Worm (Caenorhabditis elegans): ENCODE results near the gene crb-1.

The crb-1 gene

ce11 chrX:17363491-17363890, 50.3 kb downstream of the crb-1 start:
- TF ChIP-seq daf-12 (tag; optimal IDR thresholded peaks at IDR 0.05) (no peak), ama-1 (optimal IDR thresholded peaks at IDR 0.05) (no peak), pha-4 (tag; optimal IDR thresholded peaks at IDR 0.05) (no peak), nhr-25 (tag; optimal IDR thresholded peaks at IDR 0.05) (no peak), ceh-9 (tag; optimal IDR thresholded peaks at IDR 0.05) (no peak), jun-1 (tag; optimal IDR thresholded peaks at IDR 0.05) (no peak), nhr-77 (tag; optimal IDR thresholded peaks at IDR 0.05) (no peak)

- TF ChIP-seq lin-39 (tag; optimal IDR thresholded peaks at IDR 0.05), result no peak
- TF ChIP-seq elt-3 (tag; optimal IDR thresholded peaks at IDR 0.05), result no peak
- no peak for TF ChIP-seq nhr-25 (tag; optimal IDR thresholded peaks at IDR 0.05)
- TF ChIP-seq unc-39 (tag; optimal IDR thresholded peaks at IDR 0.05), result no peak
- TF ChIP-seq lsy-12 (tag; optimal IDR thresholded peaks at IDR 0.05), result no peak
- TF ChIP-seq nfya-1 (tag; optimal IDR thresholded peaks at IDR 0.05; ENCODE audit: insufficient read depth), result no peak
- TF ChIP-seq ceh-82 (tag; optimal IDR thresholded peaks at IDR 0.05), result no peak
- no peak for TF ChIP-seq R02D3.7 (tag; optimal IDR thresholded peaks at IDR 0.05)
- TF ChIP-seq pqm-1 (tag; optimal IDR thresholded peaks at IDR 0.05), result no peak
- no peak for TF ChIP-seq egl-27 (tag; optimal IDR thresholded peaks at IDR 0.05)
- no peak for TF ChIP-seq ZK546.5 (tag; optimal IDR thresholded peaks at IDR 0.05)
- no peak for TF ChIP-seq ceh-16 (tag; optimal IDR thresholded peaks at IDR 0.05)
- TF ChIP-seq mdl-1 (tag; optimal IDR thresholded peaks at IDR 0.05), result no peak
- TF ChIP-seq nhr-237 (tag; optimal IDR thresholded peaks at IDR 0.05), result no peak
- no peak for TF ChIP-seq ceh-9 (tag; optimal IDR thresholded peaks at IDR 0.05)
- TF ChIP-seq lin-15B (tag; optimal IDR thresholded peaks at IDR 0.05), result no peak
- no peak for TF ChIP-seq nhr-76 (tag; optimal IDR thresholded peaks at IDR 0.05)
- no peak for TF ChIP-seq fkh-10 (GFP tag; optimal IDR thresholded peaks at IDR 0.05)
These were observed 51.3 kb downstream of the crb-1 start, which contains the start of gene F10D7.11 for ce11 chrX:17362529-17362928. Gene F10D7.11 (plus strand): TSS chrX:17362829.

- TF ChIP-seq eor-1 (tag; optimal IDR thresholded peaks at IDR 0.05) (no peak), nhr-76 (tag; optimal IDR thresholded peaks at IDR 0.05) (no peak), egl-5 (tag; optimal IDR thresholded peaks at IDR 0.05) (no peak), nhr-12 (tag; optimal IDR thresholded peaks at IDR 0.05) (no peak), pha-4 (tag; optimal IDR thresholded peaks at IDR 0.05) (no peak), skn-1 (tag; optimal IDR thresholded peaks at IDR 0.05) (no peak), nhr-67 (tag; optimal IDR thresholded peaks at IDR 0.05) (no peak), nhr-237 (tag; optimal IDR thresholded peaks at IDR 0.05) (no peak), nhr-11 (tag; optimal IDR thresholded peaks at IDR 0.05) (no peak), elt-1 (tag; optimal IDR thresholded peaks at IDR 0.05) (no peak), R02D3.7 (tag; optimal IDR thresholded peaks at IDR 0.05) (no peak), fkh-10 (GFP tag; optimal IDR thresholded peaks at IDR 0.05) (no peak), hmg-11 (tag; optimal IDR thresholded peaks at IDR 0.05) (no peak), lin-15B (tag; optimal IDR thresholded peaks at IDR 0.05) (no peak), zag-1 (tag; optimal IDR thresholded peaks at IDR 0.05) (no peak), ceh-16 (tag; optimal IDR thresholded peaks at IDR 0.05) (no peak), ceh-82 (tag; optimal IDR thresholded peaks at IDR 0.05) (no peak), daf-12 (tag; optimal IDR thresholded peaks at IDR 0.05) (no peak)
These were observed 54.4 kb downstream of the crb-1 start, which contains the start of gene npr-36 for ce11 chrX:17359452-17359851. Gene npr-36 (plus strand): TSS chrX:17359752.

ce11 chrX:17356748-17357147, 57.1 kb downstream of the crb-1 start:
- no peak for TF ChIP-seq nhr-12 (tag; optimal IDR thresholded peaks at IDR 0.05)
- TF ChIP-seq ceh-16 (tag; optimal IDR thresholded peaks at IDR 0.05), result no peak
- TF ChIP-seq fkh-2 (tag; optimal IDR thresholded peaks at IDR 0.05), result no peak
- TF ChIP-seq lin-39 (tag; optimal IDR thresholded peaks at IDR 0.05), result no peak

ce11 chrX:17355462-17355861, 58.4 kb downstream of the crb-1 start:
- TF ChIP-seq jun-1 (tag; optimal IDR thresholded peaks at IDR 0.05) (no peak), hmg-11 (tag; optimal IDR thresholded peaks at IDR 0.05) (no peak), ceh-16 (tag; optimal IDR thresholded peaks at IDR 0.05) (no peak), ceh-9 (tag; optimal IDR thresholded peaks at IDR 0.05) (no peak), nhr-76 (tag; optimal IDR thresholded peaks at IDR 0.05) (no peak), ceh-28 (tag; optimal IDR thresholded peaks at IDR 0.05) (no peak), sea-2 (GFP tag; optimal IDR thresholded peaks at IDR 0.05) (no peak), R02D3.7 (tag; optimal IDR thresholded peaks at IDR 0.05) (no peak)

All from whole organism, L3 larva.